1 fruit fly cellular context compared by ENCODE assay signal in genomic region chrX:1129575-1130281, dm6.
A peak's percentile ranks its signal among the peaks of the same experiment; 100 is the strongest.
TF ChIP-seq lines count a peak whose summit lies in the region.

No protein-coding gene starts in this region.

TF ChIP-seq in whole organism, embryonic, 481 proteins besides CTCF, POLR2A, EP300 and RAD21 (continued from another document and continues in another):
- TF ChIP-seq NC2α (GFP tag; optimal IDR thresholded peaks at IDR 0.05; lab: Kevin White, UChicago) (no peak), CG6654 (GFP tag; optimal IDR thresholded peaks at IDR 0.05; lab: Kevin White, UChicago) (peak; percentile 33), CG7357 (GFP tag; IDR thresholded peaks at IDR 0.05; lab: Robert Waterston, UW) (peak; percentile 10; the same call in 1 of the 3 replicates), esg (GFP tag; conservative IDR thresholded peaks at IDR 0.05; lab: Robert Waterston, UW) (no peak), Ets65A (GFP tag; lab: Kevin White, UChicago) (no peak), CG34376 (GFP tag; optimal IDR thresholded peaks at IDR 0.05; lab: Kevin White, UChicago) (no peak), CG13894 (tag; optimal IDR thresholded peaks at IDR 0.05; lab: Kevin White, UChicago) (no peak), Hr51 (GFP tag; optimal IDR thresholded peaks at IDR 0.05; lab: Kevin White, UChicago) (peak in 1 of 2 experiments; percentile 73), ssp (GFP tag; IDR thresholded peaks at IDR 0.05; lab: Robert Waterston, UW) (no peak), Mes4 (GFP tag; optimal IDR thresholded peaks at IDR 0.05; lab: Kevin White, UChicago) (peak; percentile 10), pan (optimal IDR thresholded peaks at IDR 0.05; lab: Kevin White, UChicago) (no peak), pan (GFP tag; optimal IDR thresholded peaks at IDR 0.05 in 1 of 2, IDR thresholded peaks at IDR 0.05 in 1 of 2) (peak in 1 of 2 experiments; percentile 78), CG5953 (GFP tag; IDR thresholded peaks at IDR 0.05; lab: Robert Waterston, UW) (peak; percentile 45; the same call in 1 of the 2 replicates), sd (tag; optimal IDR thresholded peaks at IDR 0.05; lab: Kevin White, UChicago) (no peak), Max (GFP tag; optimal IDR thresholded peaks at IDR 0.05; lab: Kevin White, UChicago) (peak; percentile 29), CG1792 (GFP tag; optimal IDR thresholded peaks at IDR 0.05; lab: Kevin White, UChicago) (no peak), Poxn (GFP tag; IDR thresholded peaks at IDR 0.05; lab: Robert Waterston, UW) (no peak), chn (GFP tag; optimal IDR thresholded peaks at IDR 0.05; lab: Kevin White, UChicago) (peak; percentile 58), Scr (GFP tag; IDR thresholded peaks at IDR 0.05; lab: Robert Waterston, UW; ENCODE audit: partially characterized antibody) (no peak), rib (GFP tag; IDR thresholded peaks at IDR 0.05; lab: Robert Waterston, UW) (no peak), CG7745 (tag; optimal IDR thresholded peaks at IDR 0.05; lab: Kevin White, UChicago) (no peak), bbx (GFP tag; IDR thresholded peaks at IDR 0.05; lab: Robert Waterston, UW; ENCODE audit: partially characterized antibody) (no peak), BtbVII (GFP tag; optimal IDR thresholded peaks at IDR 0.05; lab: Kevin White, UChicago) (no peak), Ssrp (tag; optimal IDR thresholded peaks at IDR 0.05; lab: Kevin White, UChicago) (peak; percentile 75), emc (GFP tag; optimal IDR thresholded peaks at IDR 0.05; lab: Kevin White, UChicago) (no peak), CG2120 (GFP tag; optimal IDR thresholded peaks at IDR 0.05; lab: Kevin White, UChicago) (peak; percentile 20), CG4328 (GFP tag; optimal IDR thresholded peaks at IDR 0.05; lab: Kevin White, UChicago) (no peak), CG33557 (GFP tag; optimal IDR thresholded peaks at IDR 0.05; lab: Kevin White, UChicago) (peak; percentile 5), da (GFP tag; optimal IDR thresholded peaks at IDR 0.05; lab: Kevin White, UChicago) (no peak), klu (GFP tag; IDR thresholded peaks at IDR 0.05; lab: Robert Waterston, UW) (no peak), CG14441 (GFP tag; IDR thresholded peaks at IDR 0.05; lab: Robert Waterston, UW) (peak; percentile 77), pho (GFP tag; optimal IDR thresholded peaks at IDR 0.05; lab: Kevin White, UChicago) (peak; percentile 16), Ptx1 (GFP tag; IDR thresholded peaks at IDR 0.05; lab: Robert Waterston, UW) (peak; percentile 62), CkIIα-i1 (GFP tag; IDR thresholded peaks at IDR 0.05; lab: Robert Waterston, UW) (no peak), Lim3 (GFP tag; IDR thresholded peaks at IDR 0.05; lab: Robert Waterston, UW) (no peak), CG8478 (optimal IDR thresholded peaks at IDR 0.05; lab: Kevin White, UChicago) (no peak), CG3163 (GFP tag; optimal IDR thresholded peaks at IDR 0.05; lab: Kevin White, UChicago) (no peak), CG42726 (GFP tag; IDR thresholded peaks at IDR 0.05; lab: Robert Waterston, UW; ENCODE audit: partially characterized antibody) (no peak), CG12744 (GFP tag; optimal IDR thresholded peaks at IDR 0.05; lab: Kevin White, UChicago) (peak; percentile 6), sens (GFP tag; lab: Kevin White, UChicago) (peak; percentile 96), pzg (GFP tag; optimal IDR thresholded peaks at IDR 0.05; lab: Kevin White, UChicago) (no peak), h (optimal IDR thresholded peaks at IDR 0.05; lab: Kevin White, UChicago) (no peak), CG16863 (GFP tag; optimal IDR thresholded peaks at IDR 0.05; lab: Kevin White, UChicago) (peak; percentile 49), lov (optimal IDR thresholded peaks at IDR 0.05; lab: Kevin White, UChicago) (no peak), lov (GFP tag; IDR thresholded peaks at IDR 0.05; lab: Robert Waterston, UW) (0 out of 3 replicates have a peak, but pooled peaks have one; percentile 58), CG15073 (GFP tag; optimal IDR thresholded peaks at IDR 0.05; lab: Kevin White, UChicago) (peak; percentile 73), vvl (GFP tag; IDR thresholded peaks at IDR 0.05; lab: Robert Waterston, UW) (peak; percentile 85), Tbp (GFP tag; optimal IDR thresholded peaks at IDR 0.05; lab: Kevin White, UChicago) (no peak), CG4360 (GFP tag; IDR thresholded peaks at IDR 0.05; lab: Robert Waterston, UW) (no peak), CG11696 (GFP tag; IDR thresholded peaks at IDR 0.05; lab: Robert Waterston, UW) (peak; percentile 89), Myb (GFP tag; optimal IDR thresholded peaks at IDR 0.05; lab: Kevin White, UChicago) (peak; percentile 13), CG14667 (GFP tag; IDR thresholded peaks at IDR 0.05; lab: Robert Waterston, UW) (no peak), Hsf (GFP tag; optimal IDR thresholded peaks at IDR 0.05; lab: Kevin White, UChicago) (peak; percentile 70), Rfx (GFP tag; IDR thresholded peaks at IDR 0.05; lab: Robert Waterston, UW) (peak; percentile 47; the same call in 1 of the 2 replicates), CG3847 (GFP tag; IDR thresholded peaks at IDR 0.05; lab: Robert Waterston, UW) (no peak), fru (optimal IDR thresholded peaks at IDR 0.05; lab: Kevin White, UChicago) (no peak), grau (tag; optimal IDR thresholded peaks at IDR 0.05; lab: Kevin White, UChicago) (peak; percentile 59), kni (GFP tag; optimal IDR thresholded peaks at IDR 0.05; lab: Kevin White, UChicago) (no peak), Atf6 (GFP tag; IDR thresholded peaks at IDR 0.05; lab: Robert Waterston, UW) (peak; percentile 40; the same call in 1 of the 2 replicates), Awh (GFP tag; IDR thresholded peaks at IDR 0.05; lab: Robert Waterston, UW) (peak; percentile 78), schlank (tag; optimal IDR thresholded peaks at IDR 0.05; lab: Kevin White, UChicago) (no peak), ato (GFP tag; IDR thresholded peaks at IDR 0.05; lab: Robert Waterston, UW; ENCODE audit: partially characterized antibody) (no peak), crol (GFP tag; IDR thresholded peaks at IDR 0.05; lab: Robert Waterston, UW) (peak; percentile 29; the same call in 1 of the 2 replicates), sens-2 (GFP tag; IDR thresholded peaks at IDR 0.05; lab: Robert Waterston, UW) (peak; percentile 42; the same call in 1 of the 2 replicates), phol (tag; optimal IDR thresholded peaks at IDR 0.05; lab: Kevin White, UChicago) (peak; percentile 73), nmo (GFP tag; optimal IDR thresholded peaks at IDR 0.05; lab: Kevin White, UChicago) (no peak), CG10979 (tag; optimal IDR thresholded peaks at IDR 0.05; lab: Kevin White, UChicago) (peak; percentile 75), Nf-YA (GFP tag; IDR thresholded peaks at IDR 0.05; lab: Robert Waterston, UW) (0 out of 2 replicates have a peak, but pooled peaks have one; percentile 25), CG7372 (GFP tag; IDR thresholded peaks at IDR 0.05; lab: Robert Waterston, UW) (no peak), Sox100B (GFP tag; optimal IDR thresholded peaks at IDR 0.05; lab: Kevin White, UChicago) (peak; percentile 50), pnt (GFP tag; optimal IDR thresholded peaks at IDR 0.05; lab: Kevin White, UChicago) (peak; percentile 48), H2.0 (GFP tag; IDR thresholded peaks at IDR 0.05; lab: Robert Waterston, UW) (peak; percentile 60), CG18764 (GFP tag; optimal IDR thresholded peaks at IDR 0.05; lab: Kevin White, UChicago) (peak; percentile 4), fd64A (GFP tag; optimal IDR thresholded peaks at IDR 0.05; lab: Kevin White, UChicago) (no peak), knrl (GFP tag; IDR thresholded peaks at IDR 0.05; lab: Robert Waterston, UW; ENCODE audit: partially characterized antibody) (no peak), CG18599 (GFP tag; optimal IDR thresholded peaks at IDR 0.05; lab: Kevin White, UChicago) (peak; percentile 9), slbo (GFP tag; IDR thresholded peaks at IDR 0.05; lab: Robert Waterston, UW) (peak; percentile 61), NK7.1 (GFP tag; optimal IDR thresholded peaks at IDR 0.05; lab: Kevin White, UChicago) (no peak), CG3281 (GFP tag; optimal IDR thresholded peaks at IDR 0.05; lab: Kevin White, UChicago) (peak; percentile 4), CG9932 (GFP tag; IDR thresholded peaks at IDR 0.05; lab: Robert Waterston, UW) (no peak), tx (GFP tag; optimal IDR thresholded peaks at IDR 0.05; lab: Kevin White, UChicago) (peak; percentile 17), CG11504 (tag; optimal IDR thresholded peaks at IDR 0.05; lab: Kevin White, UChicago) (peak; percentile 80), row (GFP tag; IDR thresholded peaks at IDR 0.05; lab: Robert Waterston, UW) (peak; percentile 69), CG5245 (GFP tag; optimal IDR thresholded peaks at IDR 0.05; lab: Kevin White, UChicago) (peak; percentile 49), CG3838 (GFP tag; optimal IDR thresholded peaks at IDR 0.05; lab: Kevin White, UChicago) (no peak), nerfin-1 (tag; optimal IDR thresholded peaks at IDR 0.05; lab: Kevin White, UChicago) (peak; percentile 29), zfh2 (GFP tag; optimal IDR thresholded peaks at IDR 0.05; lab: Kevin White, UChicago) (no peak), CG2889 (GFP tag; IDR thresholded peaks at IDR 0.05; lab: Robert Waterston, UW) (no peak), lilli (GFP tag; optimal IDR thresholded peaks at IDR 0.05; lab: Kevin White, UChicago) (peak; percentile 58), peb (GFP tag; IDR thresholded peaks at IDR 0.05; lab: Robert Waterston, UW) (0 out of 2 replicates have a peak, but pooled peaks have one; percentile 46), HHEX (GFP tag; optimal IDR thresholded peaks at IDR 0.05; lab: Kevin White, UChicago) (peak; percentile 56), eve (GFP tag; optimal IDR thresholded peaks at IDR 0.05; lab: Kevin White, UChicago) (peak in 1 of 2 experiments; percentile 80), CG12236 (GFP tag; optimal IDR thresholded peaks at IDR 0.05; lab: Kevin White, UChicago) (peak; percentile 52), Dref (GFP tag; IDR thresholded peaks at IDR 0.05; lab: Robert Waterston, UW) (no peak), Blimp-1 (GFP tag; optimal IDR thresholded peaks at IDR 0.05; lab: Kevin White, UChicago) (peak; percentile 72), Optix (GFP tag; IDR thresholded peaks at IDR 0.05; lab: Robert Waterston, UW) (peak; percentile 37; the same call in 2 of the 3 replicates), chinmo (GFP tag; IDR thresholded peaks at IDR 0.05; lab: Robert Waterston, UW; ENCODE audit: partially characterized antibody) (no peak), YL-1 (GFP tag; optimal IDR thresholded peaks at IDR 0.05; lab: Kevin White, UChicago) (no peak), odd (GFP tag; optimal IDR thresholded peaks at IDR 0.05; lab: Kevin White, UChicago) (peak; percentile 24), CG1024 (GFP tag; IDR thresholded peaks at IDR 0.05; lab: Robert Waterston, UW) (peak; percentile 43), CG2129 (GFP tag; IDR thresholded peaks at IDR 0.05; lab: Robert Waterston, UW; ENCODE audit: partially characterized antibody) (no peak), br (optimal IDR thresholded peaks at IDR 0.05; lab: Kevin White, UChicago) (no peak), nau (GFP tag; optimal IDR thresholded peaks at IDR 0.05; lab: Kevin White, UChicago) (peak; percentile 37), CG30431 (GFP tag; optimal IDR thresholded peaks at IDR 0.05; lab: Kevin White, UChicago) (peak; percentile 47), ci (GFP tag; IDR thresholded peaks at IDR 0.05; lab: Robert Waterston, UW) (peak; percentile 88), CG12104 (GFP tag; optimal IDR thresholded peaks at IDR 0.05; lab: Kevin White, UChicago) (no peak), CG8290 (GFP tag; optimal IDR thresholded peaks at IDR 0.05; lab: Kevin White, UChicago) (no peak), CG8290 (tag; optimal IDR thresholded peaks at IDR 0.05; lab: Kevin White, UChicago) (peak in 1 of 2 experiments; percentile 71), tin (GFP tag; optimal IDR thresholded peaks at IDR 0.05; lab: Kevin White, UChicago) (peak; percentile 53), Jarid2 (GFP tag; optimal IDR thresholded peaks at IDR 0.05; lab: Kevin White, UChicago) (no peak), unpg (GFP tag; optimal IDR thresholded peaks at IDR 0.05; lab: Kevin White, UChicago) (peak; percentile 83), ken (GFP tag; IDR thresholded peaks at IDR 0.05; lab: Robert Waterston, UW) (peak; percentile 71), CG17328 (GFP tag; IDR thresholded peaks at IDR 0.05; lab: Robert Waterston, UW) (peak; percentile 81), gce (GFP tag; IDR thresholded peaks at IDR 0.05; lab: Robert Waterston, UW) (no peak), CG14965 (GFP tag; optimal IDR thresholded peaks at IDR 0.05; lab: Kevin White, UChicago; ENCODE audit: borderline replicate concordance) (no peak), ewg (GFP tag; optimal IDR thresholded peaks at IDR 0.05; lab: Kevin White, UChicago) (peak; percentile 62), CG11723 (GFP tag; optimal IDR thresholded peaks at IDR 0.05; lab: Kevin White, UChicago) (peak; percentile 44), corto (GFP tag; optimal IDR thresholded peaks at IDR 0.05; lab: Kevin White, UChicago) (no peak), Rx (GFP tag; IDR thresholded peaks at IDR 0.05; lab: Robert Waterston, UW) (peak; percentile 72), E2f1 (GFP tag; IDR thresholded peaks at IDR 0.05; lab: Robert Waterston, UW) (peak; percentile 31; the same call in 1 of the 2 replicates), Hr3 (GFP tag; optimal IDR thresholded peaks at IDR 0.05; lab: Kevin White, UChicago) (peak; percentile 34), CG34422 (GFP tag; IDR thresholded peaks at IDR 0.05; lab: Robert Waterston, UW) (peak; percentile 69; the same call in 2 of the 3 replicates), CG15269 (tag; optimal IDR thresholded peaks at IDR 0.05; lab: Kevin White, UChicago) (peak; percentile 59), Bteb2 (GFP tag; optimal IDR thresholded peaks at IDR 0.05; lab: Kevin White, UChicago) (peak; percentile 22), org-1 (GFP tag; optimal IDR thresholded peaks at IDR 0.05; lab: Kevin White, UChicago) (peak; percentile 61), scrt (GFP tag; optimal IDR thresholded peaks at IDR 0.05; lab: Kevin White, UChicago) (no peak), CG9817 (tag; optimal IDR thresholded peaks at IDR 0.05; lab: Kevin White, UChicago) (no peak), CG3995 (GFP tag; optimal IDR thresholded peaks at IDR 0.05; lab: Kevin White, UChicago) (no peak), CG4854 (GFP tag; optimal IDR thresholded peaks at IDR 0.05; lab: Kevin White, UChicago) (no peak), tup (GFP tag; optimal IDR thresholded peaks at IDR 0.05; lab: Kevin White, UChicago) (no peak), Xrp1 (GFP tag; IDR thresholded peaks at IDR 0.05; lab: Robert Waterston, UW) (peak; percentile 76), Trl (optimal IDR thresholded peaks at IDR 0.05; lab: Kevin White, UChicago) (no peak), Trl (GFP tag; optimal IDR thresholded peaks at IDR 0.05; lab: Kevin White, UChicago) (peak; percentile 53)
